Worm (Caenorhabditis elegans) whole organism, mixed stage, embryonic: ENCODE data around the gene F46G11.2.

ENCODE experiments used
- M03D4.4 ChIP-seq: sonication (generic microtip); optimal IDR thresholded peaks from 2 replicates; lab custom pipeline; 2017; ENCODE audit warnings: mild to moderate bottlenecking, missing genetic modification characterization, missing compliant biosample characterization
- bed-3 ChIP-seq: fragments of 200-800 bp; sonication (Bioruptor generic); optimal IDR thresholded peaks from 3 replicates; lab custom pipeline; 2018; ENCODE audit warnings: mild to moderate bottlenecking, missing genetic modification characterization, moderate library complexity, missing compliant biosample characterization
- blmp-1 ChIP-seq: fragments of 150-350 bp; optimal IDR thresholded peaks from 2 replicates; lab custom pipeline; 2014; ENCODE audit warnings: missing biosample characterization, missing genetic modification characterization
- ceh-39 ChIP-seq: fragments of 150-350 bp; optimal IDR thresholded peaks from 2 replicates; lab custom pipeline; 2014; ENCODE audit warnings: missing biosample characterization, missing genetic modification characterization
- ceh-43 ChIP-seq: fragments of 200-800 bp; sonication (Bioruptor generic); optimal IDR thresholded peaks from 2 replicates; lab custom pipeline; 2018; ENCODE audit warnings: mild to moderate bottlenecking, missing genetic modification characterization, moderate library complexity, missing compliant biosample characterization
- ceh-83 ChIP-seq: fragments of 200-800 bp; sonication (Bioruptor generic); optimal IDR thresholded peaks from 2 replicates; lab custom pipeline; 2018; ENCODE audit warnings: mild to moderate bottlenecking, missing genetic modification characterization, missing compliant biosample characterization
- ces-1 ChIP-seq: fragments of 150-350 bp; optimal IDR thresholded peaks from 2 replicates; lab custom pipeline; 2014; ENCODE audit warnings: missing biosample characterization, missing genetic modification reagents, missing genetic modification characterization
- cnd-1 ChIP-seq: fragments of 200-800 bp; sonication (Bioruptor generic); optimal IDR thresholded peaks from 2 replicates; lab custom pipeline; 2018; ENCODE audit warnings: mild to moderate bottlenecking, missing genetic modification characterization, missing compliant biosample characterization
- drap-1 ChIP-seq: fragments of 200-800 bp; sonication (Bioruptor generic); optimal IDR thresholded peaks from 3 replicates; lab custom pipeline; 2018; ENCODE audit warnings: mild to moderate bottlenecking, missing genetic modification characterization, missing compliant biosample characterization
- elt-1 ChIP-seq: sonication (generic microtip); optimal IDR thresholded peaks from 2 replicates; lab custom pipeline; 2017; ENCODE audit warnings: missing genetic modification characterization, mild to moderate bottlenecking, missing compliant biosample characterization, antibody characterized with exemption, moderate library complexity, borderline replicate concordance; ENCODE audit not compliant: insufficient read depth
- elt-3 ChIP-seq: fragments of 150-350 bp; optimal IDR thresholded peaks from 2 replicates; lab custom pipeline; 2014; ENCODE audit warnings: missing biosample characterization, missing genetic modification characterization
- flh-1 ChIP-seq: fragments of 200-800 bp; sonication (Bioruptor generic); optimal IDR thresholded peaks from 2 replicates; lab custom pipeline; 2018; ENCODE audit warnings: mild to moderate bottlenecking, missing genetic modification characterization, moderate library complexity, missing compliant biosample characterization
- ham-2 ChIP-seq: fragments of 200-800 bp; sonication (Bioruptor generic); optimal IDR thresholded peaks from 2 replicates; lab custom pipeline; 2018; ENCODE audit warnings: mild to moderate bottlenecking, missing genetic modification characterization, missing compliant biosample characterization
- hlh-1 ChIP-seq: fragments of 150-350 bp; optimal IDR thresholded peaks from 2 replicates; lab custom pipeline; 2014; ENCODE audit warnings: missing biosample characterization, missing genetic modification reagents, missing genetic modification characterization
- lin-13 ChIP-seq: fragments of 150-350 bp; optimal IDR thresholded peaks from 2 replicates; lab custom pipeline; 2014; ENCODE audit warnings: missing biosample characterization, missing genetic modification characterization
- lin-32 ChIP-seq: fragments of 200-800 bp; sonication (Bioruptor generic); optimal IDR thresholded peaks from 2 replicates; lab custom pipeline; 2018; ENCODE audit warnings: mild to moderate bottlenecking, missing genetic modification characterization, missing compliant biosample characterization
- lsy-2 ChIP-seq: fragments of 150-350 bp; optimal IDR thresholded peaks from 2 replicates; lab custom pipeline; 2014; ENCODE audit warnings: missing biosample characterization, missing genetic modification characterization
- mab-5 ChIP-seq: fragments of 150-350 bp; optimal IDR thresholded peaks from 2 replicates; lab custom pipeline; 2014; ENCODE audit warnings: missing biosample characterization, missing genetic modification characterization
- mep-1 ChIP-seq: fragments of 150-350 bp; optimal IDR thresholded peaks from 2 replicates; lab custom pipeline; 2017; ENCODE audit warnings: missing biosample characterization, missing genetic modification reagents, missing genetic modification characterization, inconsistent platforms
- mls-2 ChIP-seq: sonication (generic microtip); optimal IDR thresholded peaks from 2 replicates; lab custom pipeline; 2016; ENCODE audit warnings: mild to moderate bottlenecking, missing genetic modification characterization, moderate library complexity, missing compliant biosample characterization
- nhr-12 ChIP-seq: fragments of 150-350 bp; optimal IDR thresholded peaks from 2 replicates; lab custom pipeline; 2014; ENCODE audit warnings: missing biosample characterization, missing genetic modification characterization
- nhr-2 ChIP-seq: fragments of 150-350 bp; optimal IDR thresholded peaks from 2 replicates; lab custom pipeline; 2014; ENCODE audit warnings: missing biosample characterization, missing genetic modification characterization
- nhr-237 ChIP-seq: fragments of 150-350 bp; optimal IDR thresholded peaks from 2 replicates; lab custom pipeline; 2014; ENCODE audit warnings: missing biosample characterization, missing genetic modification characterization
- nhr-28 ChIP-seq: fragments of 150-350 bp; optimal IDR thresholded peaks from 2 replicates; lab custom pipeline; 2014; ENCODE audit warnings: missing biosample characterization, missing genetic modification characterization
- nhr-76 ChIP-seq: sonication (generic microtip); optimal IDR thresholded peaks from 2 replicates; lab custom pipeline; 2017; ENCODE audit warnings: missing biosample characterization, missing genetic modification characterization
- pha-4 ChIP-seq: fragments of 150-350 bp; optimal IDR thresholded peaks from 2 replicates; lab custom pipeline; 2018; ENCODE audit warnings: missing biosample characterization, missing genetic modification reagents, missing genetic modification characterization
- sem-2 ChIP-seq: fragments of 200-800 bp; sonication (Bioruptor generic); optimal IDR thresholded peaks from 2 replicates; lab custom pipeline; 2018; ENCODE audit warnings: mild to moderate bottlenecking, missing genetic modification characterization, missing compliant biosample characterization
- snpc-4 ChIP-seq: fragments of 150-350 bp; optimal IDR thresholded peaks from 2 replicates; lab custom pipeline; 2014; ENCODE audit warnings: missing biosample characterization, missing genetic modification characterization
- sptf-1 ChIP-seq: sonication (generic microtip); optimal IDR thresholded peaks from 2 replicates; lab custom pipeline; 2017; ENCODE audit warnings: mild to moderate bottlenecking, missing genetic modification characterization, moderate library complexity, missing compliant biosample characterization
- tbx-8 ChIP-seq: fragments of 200-800 bp; sonication (Bioruptor generic); optimal IDR thresholded peaks from 2 replicates; lab custom pipeline; 2018; ENCODE audit warnings: mild to moderate bottlenecking, missing genetic modification characterization, moderate library complexity, missing compliant biosample characterization
- unc-120 ChIP-seq: sonication (generic microtip); optimal IDR thresholded peaks from 2 replicates; lab custom pipeline; 2017; ENCODE audit warnings: missing genetic modification characterization, missing compliant biosample characterization; ENCODE audit not compliant: poor library complexity, severe bottlenecking
- unc-39 ChIP-seq: fragments of 150-350 bp; optimal IDR thresholded peaks from 2 replicates; lab custom pipeline; 2014; ENCODE audit warnings: missing biosample characterization, missing genetic modification characterization
- unc-62 ChIP-seq: fragments of 150-350 bp; optimal IDR thresholded peaks from 2 replicates; lab custom pipeline; 2014; ENCODE audit warnings: missing biosample characterization, missing genetic modification reagents, missing genetic modification characterization
- zip-8 ChIP-seq: fragments of 150-350 bp; optimal IDR thresholded peaks from 2 replicates; lab custom pipeline; 2014; ENCODE audit warnings: missing biosample characterization, missing genetic modification characterization
- ztf-11 ChIP-seq: fragments of 150-350 bp; optimal IDR thresholded peaks from 2 replicates; lab custom pipeline; 2014; ENCODE audit warnings: missing biosample characterization, missing genetic modification characterization

The F46G11.2 gene

DNA sequence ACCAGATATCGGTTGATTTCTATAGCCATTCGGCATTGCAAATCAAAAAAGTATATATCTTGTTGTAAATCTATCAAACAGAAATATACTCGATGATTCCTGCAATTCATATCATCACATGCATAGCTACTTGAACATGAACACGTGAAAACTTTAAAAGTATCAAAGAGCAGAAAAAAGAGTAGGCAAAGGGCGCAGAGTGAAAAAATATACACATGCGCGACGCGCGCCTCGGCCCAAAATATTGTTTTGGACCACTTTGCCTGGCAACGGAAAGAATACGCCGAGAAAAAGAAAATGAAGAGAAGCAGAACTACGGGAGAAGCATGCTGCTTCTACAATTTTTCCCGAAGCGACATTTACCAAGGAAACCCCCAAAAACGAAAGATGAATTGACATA is 17.3 kb upstream of the F46G11.2 start, which contains the start of gene C54H2.4:
Gene C54H2.4, minus strand, starts transcription at position 101 of the 400 bp plus-strand sequence.
- TF ChIP-seq ham-2 (GFP tag; lab: Kevin White, UChicago) (no peak), nhr-76 (no peak), tbx-8 (no peak), nhr-12 (tag; lab: Kevin White, UChicago) (no peak)

DNA sequence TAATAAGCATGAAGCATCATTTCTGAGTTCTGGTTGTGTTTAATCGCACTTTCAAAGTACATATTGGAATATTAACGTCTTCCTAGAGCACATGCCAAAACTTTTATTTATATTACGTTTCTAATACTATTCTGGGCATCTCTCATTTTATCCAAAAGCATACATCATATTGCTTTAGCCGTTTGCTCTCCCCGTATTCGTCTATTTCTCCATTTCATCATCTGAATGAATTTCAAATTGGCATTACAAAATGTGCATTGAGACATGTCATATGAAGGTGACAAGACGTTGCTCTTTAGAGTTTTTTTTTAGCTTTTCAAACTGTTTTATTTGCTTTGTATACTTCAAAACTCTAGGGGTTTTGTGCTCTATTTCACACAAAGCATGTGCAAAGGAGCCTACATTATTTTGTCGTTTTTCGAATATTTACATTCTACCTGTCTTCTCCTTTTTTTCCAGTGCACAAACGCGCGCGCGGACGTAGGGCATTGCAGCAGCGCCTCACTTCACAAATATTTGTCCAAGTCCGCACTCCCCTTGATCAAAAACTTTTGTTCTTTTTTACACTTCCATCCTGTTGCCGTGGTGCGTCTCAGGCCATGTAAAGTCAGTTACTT is 15.3 kb upstream of the F46G11.2 start:
- no peak for TF ChIP-seq elt-3 (tag; lab: Kevin White, UChicago)
- peak; percentile 39 for TF ChIP-seq pha-4 (tag; lab: Kevin White, UChicago)
- TF ChIP-seq, all 35 proteins: peak for 1

ce11 chrX:5773471-5773870 is 14.5 kb upstream of the F46G11.2 start, which contains the start of gene sym-3:
TSS of gene sym-3 (plus strand) at chrX:5773771.
- TF ChIP-seq nhr-28 (tag; lab: Kevin White, UChicago) (no peak), nhr-76 (no peak), lin-13 (tag; lab: Kevin White, UChicago) (no peak), hlh-1 (tag; lab: Kevin White, UChicago) (no peak), unc-120 (tag; lab: Kevin White, UChicago) (no peak)
- TF ChIP-seq, all 35 proteins: peak for 0

- no peak for TF ChIP-seq unc-39 (tag; lab: Kevin White, UChicago)
- peak; percentile 38 for TF ChIP-seq ces-1 (GFP tag; lab: Kevin White, UChicago)
- peak; percentile 31 for TF ChIP-seq ceh-39 (tag; lab: Kevin White, UChicago)
- TF ChIP-seq nhr-2 (tag; lab: Kevin White, UChicago), result no peak
- no peak for TF ChIP-seq elt-1 (tag; lab: Kevin White, UChicago)
- peak; percentile 48 for TF ChIP-seq hlh-1 (tag; lab: Kevin White, UChicago)
- TF ChIP-seq mep-1 (tag; lab: Kevin White, UChicago), result peak; percentile 44
- no peak for TF ChIP-seq zip-8
- TF ChIP-seq drap-1, result no peak
- peak; percentile 43 for TF ChIP-seq mls-2 (tag; lab: Kevin White, UChicago)
- TF ChIP-seq mab-5 (tag; lab: Kevin White, UChicago), result no peak
- no peak for TF ChIP-seq ceh-83
- no peak for TF ChIP-seq nhr-28 (tag; lab: Kevin White, UChicago)
- TF ChIP-seq pha-4 (tag; lab: Kevin White, UChicago), result no peak
- TF ChIP-seq unc-120 (tag; lab: Kevin White, UChicago), result no peak
- TF ChIP-seq blmp-1 (tag; lab: Kevin White, UChicago), result no peak
- no peak for TF ChIP-seq nhr-12 (tag; lab: Kevin White, UChicago)
- TF ChIP-seq flh-1 (GFP tag; lab: Kevin White, UChicago), result no peak
- TF ChIP-seq sptf-1 (tag; lab: Kevin White, UChicago), result peak; percentile 22
- TF ChIP-seq lin-13 (tag; lab: Kevin White, UChicago), result no peak
- no peak for TF ChIP-seq nhr-76
- no peak for TF ChIP-seq snpc-4 (tag; lab: Kevin White, UChicago)
- no peak for TF ChIP-seq M03D4.4 (tag; lab: Kevin White, UChicago)
- no peak for TF ChIP-seq sem-2 (GFP tag; lab: Kevin White, UChicago)
- peak; percentile 78 for TF ChIP-seq cnd-1 (tag; lab: Kevin White, UChicago)
- no peak for TF ChIP-seq elt-3 (tag; lab: Kevin White, UChicago)
- TF ChIP-seq lin-32, result peak; percentile 54
- TF ChIP-seq tbx-8, result no peak
- TF ChIP-seq unc-62 (GFP tag; lab: Kevin White, UChicago), result peak; percentile 51
- no peak for TF ChIP-seq ztf-11
- no peak for TF ChIP-seq ham-2 (GFP tag; lab: Kevin White, UChicago)
- TF ChIP-seq bed-3 (GFP tag; lab: Kevin White, UChicago), result no peak
- TF ChIP-seq nhr-237 (tag; lab: Kevin White, UChicago), result no peak
- TF ChIP-seq ceh-43 (GFP tag; lab: Kevin White, UChicago), result no peak
- peak; percentile 9 for TF ChIP-seq lsy-2 (tag; lab: Kevin White, UChicago)
Measured at ce11 chrX:5775804-5776252, 12.1 kb upstream of the F46G11.2 start.
